Fruit fly (Drosophila melanogaster) whole organism, adult: ENCODE data around the gene Spn28Da.

Experiments
- CG11617 ChIP-seq: fragments of 200-800 bp; sonication (Bioruptor generic); optimal IDR thresholded peaks from 2 replicates; lab custom pipeline; 2017; ENCODE audit warnings: mild to moderate bottlenecking, missing biosample characterization, missing genetic modification reagents, missing genetic modification characterization
- CG1620 ChIP-seq: fragments of 200-800 bp; sonication (Bioruptor generic); optimal IDR thresholded peaks from 2 replicates; lab custom pipeline; 2016; ENCODE audit warnings: missing biosample characterization, missing genetic modification characterization
- CG7101 ChIP-seq: fragments of 200-800 bp; sonication (Bioruptor generic); optimal IDR thresholded peaks from 2 replicates; lab custom pipeline; 2018; ENCODE audit warnings: missing biosample characterization, mild to moderate bottlenecking, missing genetic modification characterization, moderate library complexity
- Hr96 ChIP-seq: fragments of 200-800 bp; sonication (Bioruptor generic); optimal IDR thresholded peaks from 2 replicates; lab custom pipeline; 2016; ENCODE audit warnings: missing biosample characterization, missing genetic modification characterization
- Mnt ChIP-seq: fragments of 200-800 bp; sonication (Bioruptor generic); optimal IDR thresholded peaks from 2 replicates; lab custom pipeline; 2016; ENCODE audit warnings: missing biosample characterization, mild to moderate bottlenecking, missing genetic modification characterization
- bab1 ChIP-seq: fragments of 200-800 bp; sonication (Bioruptor generic); optimal IDR thresholded peaks from 3 replicates; lab custom pipeline; 2019; ENCODE audit warnings: missing biosample characterization, mild to moderate bottlenecking, missing genetic modification characterization, moderate library complexity
- cic ChIP-seq: fragments of 200-800 bp; sonication (Bioruptor generic); optimal IDR thresholded peaks from 2 replicates; lab custom pipeline; 2017; ENCODE audit warnings: missing biosample characterization, mild to moderate bottlenecking, missing genetic modification characterization, moderate library complexity
- cnc ChIP-seq, 2 experiments: fragments of >200 bp; optimal IDR thresholded peaks; 2 replicates each; lab custom pipeline; 2017
- kay ChIP-seq: fragments of 200-800 bp; sonication (Bioruptor generic); peaks from one replicate; lab custom pipeline; 2016; ENCODE audit warnings: missing biosample characterization, missing genetic modification characterization, borderline replicate concordance
- pad ChIP-seq: fragments of 200-800 bp; sonication (Bioruptor generic); optimal IDR thresholded peaks from 3 replicates; lab custom pipeline; 2017; ENCODE audit warnings: missing biosample characterization, missing genetic modification characterization, mild to moderate bottlenecking, moderate library complexity, missing genetic modification reagents

- no peak for TF ChIP-seq CG7101 (tag; lab: Kevin White, UChicago)
- no peak for TF ChIP-seq bab1 (GFP tag; lab: Kevin White, UChicago)
- TF ChIP-seq pad (GFP tag; lab: Kevin White, UChicago), result no peak
- no peak for TF ChIP-seq Mnt (GFP tag; lab: Kevin White, UChicago)
- no peak for TF ChIP-seq kay (GFP tag; lab: Kevin White, UChicago)
- TF ChIP-seq CG1620, result no peak
- no peak for TF ChIP-seq cnc (optimal IDR thresholded peaks at IDR 0.05; lab: Kevin White, UChicago)
- no peak for TF ChIP-seq cic (GFP tag; lab: Kevin White, UChicago)
- TF ChIP-seq CG11617 (GFP tag; lab: Kevin White, UChicago), result no peak
- no peak for TF ChIP-seq Hr96
These were observed 33.8 kb downstream of the Spn28Da start, which contains the start of gene CG14535 for dm6 chr2L:7855108-7855507.
